Fruit fly (Drosophila melanogaster): ENCODE data around the gene Gbeta5.

Gbeta5 gene

DNA sequence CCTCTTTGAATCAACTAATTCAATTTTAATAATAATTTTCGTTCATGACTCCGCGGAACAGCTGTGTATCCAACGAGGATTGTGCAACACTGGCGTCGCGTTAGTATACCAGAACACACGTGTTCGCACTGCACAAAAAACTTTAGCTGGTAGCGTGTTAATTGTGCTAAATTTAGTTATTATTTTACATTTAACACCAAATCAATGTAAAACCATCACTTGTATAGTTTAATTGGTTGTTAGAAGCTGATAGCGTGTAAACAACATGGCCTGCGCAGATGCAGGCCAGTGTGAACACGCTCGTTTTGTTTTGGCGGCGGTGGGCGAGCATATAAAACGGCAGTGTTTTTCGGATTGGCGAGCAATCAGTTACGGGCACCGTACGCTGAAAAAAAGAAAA lies 5.2 kb upstream of the Gbeta5 start, which contains the start of the genes Traf6 and GIIIspla2 (continued):
- TF ChIP-seq tna (GFP tag; IDR thresholded peaks at IDR 0.05; ENCODE audit: partially characterized antibody) (no peak), caup (GFP tag; optimal IDR thresholded peaks at IDR 0.05; ENCODE audit: severe bottlenecking) (peak; percentile 81), CG9437 (GFP tag; optimal IDR thresholded peaks at IDR 0.05) (peak; percentile 70), CG11247 (GFP tag; IDR thresholded peaks at IDR 0.05) (peak; percentile 63), sisA (GFP tag; IDR thresholded peaks at IDR 0.05) (peak; percentile 76), p53 (GFP tag; optimal IDR thresholded peaks at IDR 0.05) (peak; percentile 40), tup (GFP tag; optimal IDR thresholded peaks at IDR 0.05) (peak; percentile 40), CG7556 (GFP tag; optimal IDR thresholded peaks at IDR 0.05) (peak; percentile 63), CG11093 (GFP tag; IDR thresholded peaks at IDR 0.05) (peak; percentile 43; the same call in 1 of the 3 replicates), dm (GFP tag; optimal IDR thresholded peaks at IDR 0.05) (peak; percentile 77), CG31224 (GFP tag; IDR thresholded peaks at IDR 0.05) (peak; percentile 72), salm (tag; optimal IDR thresholded peaks at IDR 0.05) (peak; percentile 50), klu (GFP tag; IDR thresholded peaks at IDR 0.05) (peak; percentile 79), CG15269 (tag; optimal IDR thresholded peaks at IDR 0.05) (peak; percentile 76), Gsc (GFP tag; IDR thresholded peaks at IDR 0.05) (peak; percentile 37; the same call in 1 of the 2 replicates), zf30C (GFP tag; optimal IDR thresholded peaks at IDR 0.05) (no peak), hkb (optimal IDR thresholded peaks at IDR 0.05) (no peak), hkb (GFP tag; IDR thresholded peaks at IDR 0.05) (peak; percentile 71), CHES-1-like (GFP tag; optimal IDR thresholded peaks at IDR 0.05) (peak; percentile 53), her (GFP tag; optimal IDR thresholded peaks at IDR 0.05) (peak; percentile 48), ftz-f1 (GFP tag; optimal IDR thresholded peaks at IDR 0.05) (peak; percentile 41), Ssrp (tag; optimal IDR thresholded peaks at IDR 0.05) (peak; percentile 72), Usf (GFP tag; optimal IDR thresholded peaks at IDR 0.05) (peak; percentile 55), maf-S (GFP tag; optimal IDR thresholded peaks at IDR 0.05) (peak; percentile 50), MESR4 (GFP tag; optimal IDR thresholded peaks at IDR 0.05) (peak; percentile 57), CG15479 (GFP tag; optimal IDR thresholded peaks at IDR 0.05) (no peak), stc (GFP tag; IDR thresholded peaks at IDR 0.05) (peak; percentile 59; the same call in 1 of the 2 replicates), Adf1 (GFP tag; IDR thresholded peaks at IDR 0.05) (peak; percentile 48; the same call in 1 of the 2 replicates), ranshi (GFP tag; IDR thresholded peaks at IDR 0.05) (peak; percentile 75), Drgx (GFP tag; IDR thresholded peaks at IDR 0.05) (peak; percentile 67), CG10654 (GFP tag; optimal IDR thresholded peaks at IDR 0.05) (peak; percentile 55), Dll (GFP tag; IDR thresholded peaks at IDR 0.05; ENCODE audit: partially characterized antibody) (peak; percentile 46; the same call in 1 of the 4 replicates), fu2 (GFP tag; optimal IDR thresholded peaks at IDR 0.05) (peak; percentile 78), tio (GFP tag; optimal IDR thresholded peaks at IDR 0.05) (no peak), Dip3 (GFP tag; optimal IDR thresholded peaks at IDR 0.05) (peak; percentile 77), fru (optimal IDR thresholded peaks at IDR 0.05) (no peak), NC2α (GFP tag; optimal IDR thresholded peaks at IDR 0.05) (no peak), pita (GFP tag; optimal IDR thresholded peaks at IDR 0.05) (no peak), CG9817 (tag; optimal IDR thresholded peaks at IDR 0.05) (peak; percentile 88), CG6765 (GFP tag; optimal IDR thresholded peaks at IDR 0.05) (peak; percentile 30), vvl (GFP tag; IDR thresholded peaks at IDR 0.05) (peak; percentile 82), esg (GFP tag; conservative IDR thresholded peaks at IDR 0.05) (peak; percentile 56), cato (GFP tag; optimal IDR thresholded peaks at IDR 0.05; ENCODE audit: borderline replicate concordance) (peak; percentile 8), Xrp1 (GFP tag; IDR thresholded peaks at IDR 0.05) (peak; percentile 81), seq (GFP tag; IDR thresholded peaks at IDR 0.05) (peak; percentile 56), row (GFP tag; IDR thresholded peaks at IDR 0.05) (peak; percentile 93), CG1529 (GFP tag; optimal IDR thresholded peaks at IDR 0.05) (no peak), CG7963 (GFP tag; IDR thresholded peaks at IDR 0.05; ENCODE audit: partially characterized antibody) (no peak), Antp (GFP tag; optimal IDR thresholded peaks at IDR 0.05) (peak; percentile 10), Dp (GFP tag; optimal IDR thresholded peaks at IDR 0.05) (peak; percentile 54), sd (tag; optimal IDR thresholded peaks at IDR 0.05) (no peak), CG14965 (GFP tag; optimal IDR thresholded peaks at IDR 0.05; ENCODE audit: borderline replicate concordance) (no peak)

Measured in whole organism, embryonic.